Worm (Caenorhabditis elegans): ENCODE measurements around the gene spds-1.

Gene spds-1

ce11 chrII:12797211-12797794 is 9.4 kb upstream of the spds-1 start:
- peak; percentile 61 for TF ChIP-seq crh-2 (tag; optimal IDR thresholded peaks at IDR 0.05)
- peak; percentile 30 for TF ChIP-seq C34F6.9 (tag; optimal IDR thresholded peaks at IDR 0.05)
- TF ChIP-seq aly-2 (tag; optimal IDR thresholded peaks at IDR 0.05) = no peak
- TF ChIP-seq unc-62 (GFP tag; optimal IDR thresholded peaks at IDR 0.05) = no peak
- no peak for TF ChIP-seq mab-5 (tag; optimal IDR thresholded peaks at IDR 0.05)
- peak; percentile 50 for TF ChIP-seq sma-9 (GFP tag; optimal IDR thresholded peaks at IDR 0.05)
- TF ChIP-seq sma-9 (tag; optimal IDR thresholded peaks at IDR 0.05) = no peak
- peak; percentile 52 for TF ChIP-seq fos-1 (tag; optimal IDR thresholded peaks at IDR 0.05)
- TF ChIP-seq lsy-2 (tag; optimal IDR thresholded peaks at IDR 0.05) = peak in 1 of 2 experiments; percentile 26
- peak; percentile 25 for TF ChIP-seq lin-13 (GFP tag; optimal IDR thresholded peaks at IDR 0.05)
- no peak for TF ChIP-seq lin-11 (tag; optimal IDR thresholded peaks at IDR 0.05)
- no peak for TF ChIP-seq nhr-25 (tag; optimal IDR thresholded peaks at IDR 0.05)
- peak; percentile 36 for TF ChIP-seq ama-1 (optimal IDR thresholded peaks at IDR 0.05)

ce11 chrII:12798814-12799213 is 7.9 kb upstream of the spds-1 start:
- TF ChIP-seq nhr-237 (tag; optimal IDR thresholded peaks at IDR 0.05) (peak; percentile 2), ztf-4 (tag; optimal IDR thresholded peaks at IDR 0.05) (peak; percentile 92), peb-1 (tag; optimal IDR thresholded peaks at IDR 0.05) (no peak), lin-13 (GFP tag; optimal IDR thresholded peaks at IDR 0.05) (peak; percentile 3), ZK546.5 (tag; optimal IDR thresholded peaks at IDR 0.05) (no peak), nhr-11 (tag; optimal IDR thresholded peaks at IDR 0.05) (no peak), mdl-1 (tag; optimal IDR thresholded peaks at IDR 0.05) (peak; percentile 73 to 80), sma-9 (GFP tag; optimal IDR thresholded peaks at IDR 0.05) (peak; percentile 97), sma-9 (tag; optimal IDR thresholded peaks at IDR 0.05) (no peak), unc-39 (tag; optimal IDR thresholded peaks at IDR 0.05) (no peak), lsy-2 (tag; optimal IDR thresholded peaks at IDR 0.05) (peak in 1 of 2 experiments; percentile 80), lin-11 (tag; optimal IDR thresholded peaks at IDR 0.05) (peak; percentile 15), mbf-1 (tag; optimal IDR thresholded peaks at IDR 0.05) (no peak), gmeb-1 (tag; optimal IDR thresholded peaks at IDR 0.05) (peak; percentile 77), ama-1 (optimal IDR thresholded peaks at IDR 0.05) (no peak), Y55F3AM.14 (GFP tag; optimal IDR thresholded peaks at IDR 0.05) (peak; percentile 67), nhr-25 (tag; optimal IDR thresholded peaks at IDR 0.05) (peak; percentile 91), snpc-4 (tag; optimal IDR thresholded peaks at IDR 0.05) (no peak), unc-55 (GFP tag; optimal IDR thresholded peaks at IDR 0.05) (no peak), elt-1 (tag; optimal IDR thresholded peaks at IDR 0.05) (peak; percentile 55), nhr-12 (tag; optimal IDR thresholded peaks at IDR 0.05) (no peak), nhr-77 (tag; optimal IDR thresholded peaks at IDR 0.05) (peak; percentile 41), alr-1 (tag; optimal IDR thresholded peaks at IDR 0.05) (no peak), C34F6.9 (tag; optimal IDR thresholded peaks at IDR 0.05) (peak; percentile 54), crh-2 (tag; optimal IDR thresholded peaks at IDR 0.05) (peak; percentile 87), ztf-1 (GFP tag; conservative IDR thresholded peaks at IDR 0.05) (0 out of 2 replicates have a peak, but pooled peaks have one; percentile 71), nhr-129 (tag; optimal IDR thresholded peaks at IDR 0.05) (peak; percentile 80), ztf-11 (tag; optimal IDR thresholded peaks at IDR 0.05) (no peak), skn-1 (tag; optimal IDR thresholded peaks at IDR 0.05) (no peak), sem-4 (tag; optimal IDR thresholded peaks at IDR 0.05) (peak; percentile 43), zag-1 (tag; optimal IDR thresholded peaks at IDR 0.05) (no peak), egl-27 (tag; optimal IDR thresholded peaks at IDR 0.05) (peak; percentile 79), nhr-10 (tag; optimal IDR thresholded peaks at IDR 0.05) (no peak), blmp-1 (tag; optimal IDR thresholded peaks at IDR 0.05; ENCODE audit: insufficient read depth) (peak; percentile 62), F13H6.1 (tag; optimal IDR thresholded peaks at IDR 0.05) (peak; percentile 91), sma-3 (GFP tag; optimal IDR thresholded peaks at IDR 0.05) (peak; percentile 96), nhr-21 (tag; optimal IDR thresholded peaks at IDR 0.05) (peak; percentile 96), ceh-82 (tag; optimal IDR thresholded peaks at IDR 0.05) (no peak), dmd-4 (tag; optimal IDR thresholded peaks at IDR 0.05) (no peak), ceh-16 (tag; optimal IDR thresholded peaks at IDR 0.05) (peak; percentile 57), fos-1 (tag; optimal IDR thresholded peaks at IDR 0.05) (peak; percentile 53), unc-62 (GFP tag; optimal IDR thresholded peaks at IDR 0.05) (no peak), aly-2 (tag; optimal IDR thresholded peaks at IDR 0.05) (no peak), mab-5 (tag; optimal IDR thresholded peaks at IDR 0.05) (no peak)
